Worm (Caenorhabditis elegans) whole organism, mixed stage, embryonic: ENCODE measurements around the gene oat-1.

ENCODE experiments used
- M03D4.4 ChIP-seq: sonication (generic microtip); optimal IDR thresholded peaks from 2 replicates; lab custom pipeline; 2017; ENCODE audit warnings: mild to moderate bottlenecking, missing genetic modification characterization, missing compliant biosample characterization
- bed-3 ChIP-seq: fragments of 200-800 bp; sonication (Bioruptor generic); optimal IDR thresholded peaks from 3 replicates; lab custom pipeline; 2018; ENCODE audit warnings: mild to moderate bottlenecking, missing genetic modification characterization, moderate library complexity, missing compliant biosample characterization
- blmp-1 ChIP-seq: fragments of 150-350 bp; optimal IDR thresholded peaks from 2 replicates; lab custom pipeline; 2014; ENCODE audit warnings: missing biosample characterization, missing genetic modification characterization
- ceh-39 ChIP-seq: fragments of 150-350 bp; optimal IDR thresholded peaks from 2 replicates; lab custom pipeline; 2014; ENCODE audit warnings: missing biosample characterization, missing genetic modification characterization
- ceh-43 ChIP-seq: fragments of 200-800 bp; sonication (Bioruptor generic); optimal IDR thresholded peaks from 2 replicates; lab custom pipeline; 2018; ENCODE audit warnings: mild to moderate bottlenecking, missing genetic modification characterization, moderate library complexity, missing compliant biosample characterization
- ceh-83 ChIP-seq: fragments of 200-800 bp; sonication (Bioruptor generic); optimal IDR thresholded peaks from 2 replicates; lab custom pipeline; 2018; ENCODE audit warnings: mild to moderate bottlenecking, missing genetic modification characterization, missing compliant biosample characterization
- ces-1 ChIP-seq: fragments of 150-350 bp; optimal IDR thresholded peaks from 2 replicates; lab custom pipeline; 2014; ENCODE audit warnings: missing biosample characterization, missing genetic modification reagents, missing genetic modification characterization
- cnd-1 ChIP-seq: fragments of 200-800 bp; sonication (Bioruptor generic); optimal IDR thresholded peaks from 2 replicates; lab custom pipeline; 2018; ENCODE audit warnings: mild to moderate bottlenecking, missing genetic modification characterization, missing compliant biosample characterization
- drap-1 ChIP-seq: fragments of 200-800 bp; sonication (Bioruptor generic); optimal IDR thresholded peaks from 3 replicates; lab custom pipeline; 2018; ENCODE audit warnings: mild to moderate bottlenecking, missing genetic modification characterization, missing compliant biosample characterization
- elt-1 ChIP-seq: sonication (generic microtip); optimal IDR thresholded peaks from 2 replicates; lab custom pipeline; 2017; ENCODE audit warnings: missing genetic modification characterization, mild to moderate bottlenecking, missing compliant biosample characterization, antibody characterized with exemption, moderate library complexity, borderline replicate concordance; ENCODE audit not compliant: insufficient read depth
- elt-3 ChIP-seq: fragments of 150-350 bp; optimal IDR thresholded peaks from 2 replicates; lab custom pipeline; 2014; ENCODE audit warnings: missing biosample characterization, missing genetic modification characterization
- flh-1 ChIP-seq: fragments of 200-800 bp; sonication (Bioruptor generic); optimal IDR thresholded peaks from 2 replicates; lab custom pipeline; 2018; ENCODE audit warnings: mild to moderate bottlenecking, missing genetic modification characterization, moderate library complexity, missing compliant biosample characterization
- ham-2 ChIP-seq: fragments of 200-800 bp; sonication (Bioruptor generic); optimal IDR thresholded peaks from 2 replicates; lab custom pipeline; 2018; ENCODE audit warnings: mild to moderate bottlenecking, missing genetic modification characterization, missing compliant biosample characterization
- hlh-1 ChIP-seq: fragments of 150-350 bp; optimal IDR thresholded peaks from 2 replicates; lab custom pipeline; 2014; ENCODE audit warnings: missing biosample characterization, missing genetic modification reagents, missing genetic modification characterization
- lin-13 ChIP-seq: fragments of 150-350 bp; optimal IDR thresholded peaks from 2 replicates; lab custom pipeline; 2014; ENCODE audit warnings: missing biosample characterization, missing genetic modification characterization
- lin-32 ChIP-seq: fragments of 200-800 bp; sonication (Bioruptor generic); optimal IDR thresholded peaks from 2 replicates; lab custom pipeline; 2018; ENCODE audit warnings: mild to moderate bottlenecking, missing genetic modification characterization, missing compliant biosample characterization
- lsy-2 ChIP-seq: fragments of 150-350 bp; optimal IDR thresholded peaks from 2 replicates; lab custom pipeline; 2014; ENCODE audit warnings: missing biosample characterization, missing genetic modification characterization
- mab-5 ChIP-seq: fragments of 150-350 bp; optimal IDR thresholded peaks from 2 replicates; lab custom pipeline; 2014; ENCODE audit warnings: missing biosample characterization, missing genetic modification characterization
- mep-1 ChIP-seq: fragments of 150-350 bp; optimal IDR thresholded peaks from 2 replicates; lab custom pipeline; 2017; ENCODE audit warnings: missing biosample characterization, missing genetic modification reagents, missing genetic modification characterization, inconsistent platforms
- mls-2 ChIP-seq: sonication (generic microtip); optimal IDR thresholded peaks from 2 replicates; lab custom pipeline; 2016; ENCODE audit warnings: mild to moderate bottlenecking, missing genetic modification characterization, moderate library complexity, missing compliant biosample characterization
- nhr-12 ChIP-seq: fragments of 150-350 bp; optimal IDR thresholded peaks from 2 replicates; lab custom pipeline; 2014; ENCODE audit warnings: missing biosample characterization, missing genetic modification characterization
- nhr-2 ChIP-seq: fragments of 150-350 bp; optimal IDR thresholded peaks from 2 replicates; lab custom pipeline; 2014; ENCODE audit warnings: missing biosample characterization, missing genetic modification characterization
- nhr-28 ChIP-seq: fragments of 150-350 bp; optimal IDR thresholded peaks from 2 replicates; lab custom pipeline; 2014; ENCODE audit warnings: missing biosample characterization, missing genetic modification characterization
- nhr-76 ChIP-seq: sonication (generic microtip); optimal IDR thresholded peaks from 2 replicates; lab custom pipeline; 2017; ENCODE audit warnings: missing biosample characterization, missing genetic modification characterization
- sem-2 ChIP-seq: fragments of 200-800 bp; sonication (Bioruptor generic); optimal IDR thresholded peaks from 2 replicates; lab custom pipeline; 2018; ENCODE audit warnings: mild to moderate bottlenecking, missing genetic modification characterization, missing compliant biosample characterization
- sptf-1 ChIP-seq: sonication (generic microtip); optimal IDR thresholded peaks from 2 replicates; lab custom pipeline; 2017; ENCODE audit warnings: mild to moderate bottlenecking, missing genetic modification characterization, moderate library complexity, missing compliant biosample characterization
- tbx-8 ChIP-seq: fragments of 200-800 bp; sonication (Bioruptor generic); optimal IDR thresholded peaks from 2 replicates; lab custom pipeline; 2018; ENCODE audit warnings: mild to moderate bottlenecking, missing genetic modification characterization, moderate library complexity, missing compliant biosample characterization
- unc-120 ChIP-seq: sonication (generic microtip); optimal IDR thresholded peaks from 2 replicates; lab custom pipeline; 2017; ENCODE audit warnings: missing genetic modification characterization, missing compliant biosample characterization; ENCODE audit not compliant: poor library complexity, severe bottlenecking
- unc-39 ChIP-seq: fragments of 150-350 bp; optimal IDR thresholded peaks from 2 replicates; lab custom pipeline; 2014; ENCODE audit warnings: missing biosample characterization, missing genetic modification characterization
- unc-62 ChIP-seq: fragments of 150-350 bp; optimal IDR thresholded peaks from 2 replicates; lab custom pipeline; 2014; ENCODE audit warnings: missing biosample characterization, missing genetic modification reagents, missing genetic modification characterization
- zip-8 ChIP-seq: fragments of 150-350 bp; optimal IDR thresholded peaks from 2 replicates; lab custom pipeline; 2014; ENCODE audit warnings: missing biosample characterization, missing genetic modification characterization
- ztf-11 ChIP-seq: fragments of 150-350 bp; optimal IDR thresholded peaks from 2 replicates; lab custom pipeline; 2014; ENCODE audit warnings: missing biosample characterization, missing genetic modification characterization

The oat-1 gene

ce11 chrIV:8472493-8472892 is at the start of gene oat-1:
Gene oat-1 (minus strand): TSS chrIV:8472593.
- TF ChIP-seq blmp-1 (tag; lab: Kevin White, UChicago) (no peak), M03D4.4 (tag; lab: Kevin White, UChicago) (no peak), ceh-43 (no peak), ztf-11 (tag; lab: Kevin White, UChicago) (no peak), unc-62 (GFP tag; lab: Kevin White, UChicago) (no peak), lin-13 (tag; lab: Kevin White, UChicago) (no peak), unc-39 (tag; lab: Kevin White, UChicago) (no peak), lsy-2 (no peak), ham-2 (GFP tag; lab: Kevin White, UChicago) (no peak), nhr-12 (tag; lab: Kevin White, UChicago) (no peak), zip-8 (tag; lab: Kevin White, UChicago) (no peak), bed-3 (no peak), mep-1 (tag; lab: Kevin White, UChicago) (no peak), unc-120 (tag; lab: Kevin White, UChicago) (no peak), sptf-1 (tag; lab: Kevin White, UChicago) (no peak)
- TF ChIP-seq, all 35 proteins: peak for 0

ce11 chrIV:8520594-8520993 is 48.2 kb upstream of the oat-1 start, which contains the start of gene pkg-2:
Gene pkg-2 (plus strand): TSS chrIV:8520894.
- TF ChIP-seq mab-5 (tag; lab: Kevin White, UChicago) = no peak
- TF ChIP-seq cnd-1 (tag; lab: Kevin White, UChicago) = no peak
- TF ChIP-seq blmp-1 (tag; lab: Kevin White, UChicago) = no peak
- TF ChIP-seq nhr-76 (tag; lab: Kevin White, UChicago) = no peak
- TF ChIP-seq ham-2 (GFP tag; lab: Kevin White, UChicago) = no peak
- TF ChIP-seq ztf-11 (tag; lab: Kevin White, UChicago) = no peak
- TF ChIP-seq nhr-2 = no peak
- no peak for TF ChIP-seq M03D4.4 (tag; lab: Kevin White, UChicago)
- no peak for TF ChIP-seq ces-1
- no peak for TF ChIP-seq unc-62 (GFP tag; lab: Kevin White, UChicago)
- no peak for TF ChIP-seq elt-1
- TF ChIP-seq unc-120 (tag; lab: Kevin White, UChicago) = no peak
- no peak for TF ChIP-seq lin-13 (tag; lab: Kevin White, UChicago)

DNA sequence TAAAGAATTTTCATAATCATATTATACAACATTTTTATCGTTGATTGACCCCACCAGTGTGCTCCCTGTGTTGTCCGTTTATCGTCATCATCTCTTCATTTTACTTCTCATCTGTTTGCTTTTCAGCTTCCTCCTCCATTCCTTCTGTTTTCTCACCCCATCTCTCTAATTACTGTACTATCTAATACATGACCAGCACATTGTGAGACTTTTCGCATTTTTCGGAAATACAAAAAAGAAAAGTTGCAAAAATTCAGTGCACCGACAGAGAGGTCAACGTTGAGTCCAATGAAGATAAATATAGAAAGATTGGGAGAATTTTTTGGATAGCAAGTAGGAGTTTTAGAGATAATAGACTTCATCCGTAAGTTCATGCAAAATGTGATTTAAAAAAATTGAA is 47.6 kb upstream of the oat-1 start:
- TF ChIP-seq mab-5 (tag; lab: Kevin White, UChicago) (no peak), unc-62 (GFP tag; lab: Kevin White, UChicago) (no peak), hlh-1 (tag; lab: Kevin White, UChicago) (no peak), lin-13 (tag; lab: Kevin White, UChicago) (no peak), elt-3 (tag; lab: Kevin White, UChicago) (no peak)

ce11 chrIV:8514546-8514945 is 42.2 kb upstream of the oat-1 start:
- no peak for TF ChIP-seq nhr-28 (tag; lab: Kevin White, UChicago)
- no peak for TF ChIP-seq tbx-8 (GFP tag; lab: Kevin White, UChicago)
- no peak for TF ChIP-seq mls-2
- no peak for TF ChIP-seq sptf-1 (tag; lab: Kevin White, UChicago)
- TF ChIP-seq ceh-39 (tag; lab: Kevin White, UChicago) = no peak
- TF ChIP-seq lin-32 (GFP tag; lab: Kevin White, UChicago) = no peak
- no peak for TF ChIP-seq nhr-2
- no peak for TF ChIP-seq cnd-1 (tag; lab: Kevin White, UChicago)
- no peak for TF ChIP-seq nhr-12 (tag; lab: Kevin White, UChicago)
- TF ChIP-seq ham-2 (GFP tag; lab: Kevin White, UChicago) = no peak
- no peak for TF ChIP-seq ceh-43
- TF ChIP-seq zip-8 (tag; lab: Kevin White, UChicago) = no peak
- no peak for TF ChIP-seq hlh-1 (tag; lab: Kevin White, UChicago)

ce11 chrIV:8513619-8514018 is 41.2 kb upstream of the oat-1 start, which contains the start of gene cks-1:
Gene cks-1 (plus strand): TSS chrIV:8513919.
- TF ChIP-seq hlh-1 (tag; lab: Kevin White, UChicago) (no peak), ces-1 (no peak), sem-2 (GFP tag; lab: Kevin White, UChicago) (no peak), drap-1 (GFP tag; lab: Kevin White, UChicago) (no peak), lin-32 (GFP tag; lab: Kevin White, UChicago) (no peak), ham-2 (GFP tag; lab: Kevin White, UChicago) (no peak), nhr-28 (tag; lab: Kevin White, UChicago) (no peak), ceh-39 (tag; lab: Kevin White, UChicago) (no peak), blmp-1 (tag; lab: Kevin White, UChicago) (no peak), ceh-83 (no peak), M03D4.4 (tag; lab: Kevin White, UChicago) (no peak), flh-1 (no peak), nhr-2 (no peak), unc-120 (tag; lab: Kevin White, UChicago) (no peak), tbx-8 (GFP tag; lab: Kevin White, UChicago) (no peak), cnd-1 (tag; lab: Kevin White, UChicago) (no peak), elt-3 (tag; lab: Kevin White, UChicago) (no peak), zip-8 (tag; lab: Kevin White, UChicago) (no peak), nhr-12 (tag; lab: Kevin White, UChicago) (no peak)
